Worm (Caenorhabditis elegans) whole organism, late embryonic: ENCODE results near the gene sra-11.

ENCODE experiments used
- ceh-31 ChIP-seq: sonication (generic microtip); optimal IDR thresholded peaks from 2 replicates; lab custom pipeline; 2016; ENCODE audit warnings: missing genetic modification characterization, missing compliant biosample characterization
- hlh-30 ChIP-seq: sonication (generic microtip); optimal IDR thresholded peaks from 2 replicates; lab custom pipeline; 2017; ENCODE audit warnings: antibody characterized with exemption, missing genetic modification characterization, missing compliant biosample characterization; ENCODE audit not compliant: insufficient read depth
- nfya-1 ChIP-seq: sonication (generic microtip); optimal IDR thresholded peaks from 2 replicates; lab custom pipeline; 2017; ENCODE audit warnings: missing genetic modification characterization, mild to moderate bottlenecking, missing compliant biosample characterization, antibody characterized with exemption, moderate library complexity
- pha-4 ChIP-seq: fragments of 150-350 bp; optimal IDR thresholded peaks from 2 replicates; lab custom pipeline; 2018; ENCODE audit warnings: missing biosample characterization, missing genetic modification reagents, missing genetic modification characterization
- ref-2 ChIP-seq: sonication (generic microtip); optimal IDR thresholded peaks from 2 replicates; lab custom pipeline; 2016; ENCODE audit warnings: missing genetic modification characterization, missing compliant biosample characterization
- zip-5 ChIP-seq: sonication (generic microtip); optimal IDR thresholded peaks from 2 replicates; lab custom pipeline; 2016; ENCODE audit warnings: missing genetic modification characterization, missing compliant biosample characterization

- TF ChIP-seq ref-2 (tag; lab: Kevin White, UChicago) (no peak), ceh-31 (tag; lab: Kevin White, UChicago) (no peak), hlh-30 (tag; lab: Kevin White, UChicago) (no peak), nfya-1 (tag; lab: Kevin White, UChicago) (no peak), zip-5 (tag; lab: Kevin White, UChicago) (no peak), pha-4 (tag; lab: Kevin White, UChicago) (no peak)
Observed at ce11 chrII:10867219-10867618, 42.9 kb downstream of the sra-11 start.
